Fruit fly (Drosophila melanogaster): ENCODE data around the gene ND-15.

DNA sequence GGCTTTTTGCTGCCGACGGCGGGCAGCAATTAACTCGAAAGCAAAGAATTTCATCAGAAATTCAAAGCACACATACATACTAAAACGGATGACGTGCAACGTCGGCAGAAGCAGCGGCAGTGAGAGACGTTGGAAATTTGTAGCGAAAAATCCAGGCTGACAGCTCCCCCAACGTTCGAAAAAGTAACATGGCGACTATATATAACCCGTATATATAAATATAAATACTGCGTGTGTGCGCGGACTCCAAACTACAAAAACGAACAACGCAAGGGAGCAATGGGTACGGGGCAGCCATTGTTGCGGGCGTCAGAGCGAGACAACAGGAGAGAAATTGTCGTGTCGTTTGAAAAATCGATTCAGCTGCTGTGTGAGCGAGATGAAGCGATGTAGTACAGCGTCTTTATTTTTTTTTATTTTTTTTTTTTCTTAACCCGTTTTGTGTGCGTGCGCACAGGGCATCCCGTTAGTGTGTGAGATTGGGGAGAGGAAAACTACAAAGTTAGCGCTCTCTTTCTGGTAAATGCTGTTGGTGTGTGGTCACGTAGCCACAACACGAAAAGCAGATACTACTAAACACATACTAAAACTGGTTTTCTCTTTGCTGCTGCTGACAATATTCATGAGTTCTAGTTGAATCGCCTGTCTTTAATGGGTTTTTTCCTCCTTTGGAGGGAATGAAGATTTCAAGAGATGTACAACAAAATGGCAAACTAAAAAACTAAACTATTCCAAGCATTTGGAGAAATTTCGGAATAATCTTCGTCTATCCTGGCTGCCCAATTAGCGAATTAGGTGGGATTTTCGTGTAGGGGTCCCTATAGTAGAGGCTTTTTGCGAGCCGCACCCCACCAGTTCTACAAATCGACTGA, 46.3 kb downstream of the ND-15 start:
- TF ChIP-seq CG14655 (GFP tag; optimal IDR thresholded peaks at IDR 0.05), result peak; percentile 88
- TF ChIP-seq CG15710 (tag; optimal IDR thresholded peaks at IDR 0.05), result peak; percentile 90

Measured in whole organism, pupa.